Fruit fly (Drosophila melanogaster) whole organism, pupa: ENCODE results near the gene CG14260.

Experiments used
- CG12605 ChIP-seq: fragments of 200-800 bp; sonication (Bioruptor generic); IDR thresholded peaks from 2 replicates; pipeline ENCODE4 v1.3.6; 2022; ENCODE audit warnings: missing biosample characterization, missing genetic modification characterization
- CG14655 ChIP-seq: fragments of 200-800 bp; sonication (Bioruptor generic); optimal IDR thresholded peaks from 3 replicates; lab custom pipeline; 2017; ENCODE audit warnings: mild to moderate bottlenecking, missing biosample characterization, missing genetic modification reagents, missing genetic modification characterization
- CG15710 ChIP-seq: fragments of 200-800 bp; sonication (Bioruptor generic); optimal IDR thresholded peaks from 2 replicates; lab custom pipeline; 2018; ENCODE audit warnings: missing biosample characterization, mild to moderate bottlenecking, missing genetic modification characterization, moderate library complexity
- CG17806 ChIP-seq: fragments of 200-800 bp; sonication (Bioruptor generic); optimal IDR thresholded peaks from 2 replicates; lab custom pipeline; 2018; ENCODE audit warnings: missing biosample characterization, mild to moderate bottlenecking, missing genetic modification characterization, moderate library complexity
- EcR ChIP-seq: fragments of 200-800 bp; sonication (Bioruptor generic); optimal IDR thresholded peaks from 3 replicates; lab custom pipeline; 2019; ENCODE audit warnings: missing biosample characterization, missing genetic modification characterization, mild to moderate bottlenecking, moderate library complexity, missing genetic modification reagents
- Ets98B ChIP-seq: fragments of 200-800 bp; sonication (Bioruptor generic); IDR thresholded peaks from 2 replicates; pipeline ENCODE4 v1.3.6; 2022; ENCODE audit warnings: missing biosample characterization, missing genetic modification characterization
- Pif1A ChIP-seq: fragments of 200-800 bp; sonication (Bioruptor generic); optimal IDR thresholded peaks from 3 replicates; lab custom pipeline; 2016; ENCODE audit warnings: missing biosample characterization, missing genetic modification characterization
- Pif1B ChIP-seq: fragments of 200-800 bp; sonication (Bioruptor generic); optimal IDR thresholded peaks from 3 replicates; lab custom pipeline; 2016; ENCODE audit warnings: missing biosample characterization, missing genetic modification characterization
- Snoo ChIP-seq: fragments of 200-800 bp; sonication (Bioruptor generic); optimal IDR thresholded peaks from 3 replicates; lab custom pipeline; 2017; ENCODE audit warnings: missing biosample characterization, mild to moderate bottlenecking, missing genetic modification characterization, inconsistent platforms
- rn ChIP-seq: fragments of 200-800 bp; sonication (Bioruptor generic); IDR thresholded peaks from 2 replicates; pipeline ENCODE4 v1.3.6; 2022; ENCODE audit warnings: missing biosample characterization, missing genetic modification characterization

DNA sequence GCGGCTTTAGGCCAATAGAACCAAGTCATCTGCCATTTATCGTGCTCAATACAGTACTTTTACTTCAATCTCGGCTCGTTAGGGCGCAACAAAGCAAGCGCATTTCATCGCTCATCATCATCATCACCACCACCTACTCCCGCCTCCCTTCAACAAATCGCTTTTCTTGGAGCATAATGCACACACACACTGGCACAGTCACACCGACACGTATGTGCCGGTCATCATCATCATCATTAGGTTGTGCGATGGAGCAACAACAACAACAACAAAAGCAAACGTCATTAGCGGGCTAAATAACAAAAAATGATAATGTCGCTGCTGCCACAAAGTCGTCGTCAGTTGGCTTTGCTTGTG, 19.9 kb upstream of the CG14260 start:
- TF ChIP-seq Pif1B (GFP tag; lab: Kevin White, UChicago) (no peak), CG17806 (no peak), CG12605 (GFP tag; lab: Robert Waterston, UW) (no peak), CG14655 (GFP tag; lab: Kevin White, UChicago) (no peak), rn (GFP tag; lab: Robert Waterston, UW) (no peak), Pif1A (GFP tag; lab: Kevin White, UChicago) (no peak), Snoo (tag; lab: Kevin White, UChicago) (no peak), EcR (GFP tag; lab: Kevin White, UChicago) (no peak), CG15710 (no peak), Ets98B (GFP tag; lab: Robert Waterston, UW) (no peak)
